Fruit fly (Drosophila melanogaster) whole organism, embryonic: ENCODE measurements around the gene Taf11.

Source experiments
- Abd-B ChIP-seq: fragments of 200-800 bp; sonication (Bioruptor generic); optimal IDR thresholded peaks from 2 replicates; lab custom pipeline; 2018; ENCODE audit warnings: missing biosample characterization, mild to moderate bottlenecking, missing genetic modification characterization, moderate library complexity
- CG11398 ChIP-seq: fragments of 200-800 bp; sonication (Bioruptor generic); optimal IDR thresholded peaks from 2 replicates; lab custom pipeline; 2016; ENCODE audit warnings: missing biosample characterization, missing genetic modification characterization
- CG11696 ChIP-seq: fragments of 200-800 bp; sonication (Bioruptor generic); IDR thresholded peaks from 2 replicates; pipeline ENCODE4 v1.3.6; 2022; ENCODE audit warnings: missing biosample characterization, missing genetic modification characterization
- CG13424 ChIP-seq: fragments of 200-800 bp; sonication (Bioruptor generic); optimal IDR thresholded peaks from 2 replicates; lab custom pipeline; 2019; ENCODE audit warnings: missing biosample characterization, mild to moderate bottlenecking, missing genetic modification characterization, moderate library complexity
- CG14014 ChIP-seq: fragments of 200-800 bp; sonication (Bioruptor generic); IDR thresholded peaks from 2 replicates; pipeline ENCODE4 v1.3.6; 2022; ENCODE audit warnings: missing biosample characterization, missing genetic modification characterization
- CG14710 ChIP-seq: fragments of 200-800 bp; sonication (Bioruptor generic); optimal IDR thresholded peaks from 3 replicates; lab custom pipeline; 2019; ENCODE audit warnings: missing biosample characterization, mild to moderate bottlenecking, missing genetic modification characterization, moderate library complexity
- CG15514 ChIP-seq: fragments of 200-800 bp; sonication (Bioruptor generic); optimal IDR thresholded peaks from 3 replicates; lab custom pipeline; 2017; ENCODE audit warnings: missing biosample characterization, missing genetic modification characterization, mild to moderate bottlenecking, moderate library complexity, missing genetic modification reagents
- CG1603 ChIP-seq: fragments of 200-800 bp; sonication (Bioruptor generic); optimal IDR thresholded peaks from 2 replicates; lab custom pipeline; 2019; ENCODE audit warnings: missing biosample characterization, mild to moderate bottlenecking, missing genetic modification characterization, moderate library complexity
- CG18764 ChIP-seq: fragments of 200-800 bp; sonication (Bioruptor generic); optimal IDR thresholded peaks from 3 replicates; lab custom pipeline; 2016; ENCODE audit warnings: missing biosample characterization, missing genetic modification characterization
- CG2116 ChIP-seq: fragments of 200-800 bp; sonication (Bioruptor generic); optimal IDR thresholded peaks from 3 replicates; lab custom pipeline; 2018; ENCODE audit warnings: missing biosample characterization, mild to moderate bottlenecking, missing genetic modification characterization
- CG2129 ChIP-seq: fragments of 200-800 bp; sonication (Bioruptor generic); IDR thresholded peaks from 2 replicates; pipeline ENCODE4 v1.3.6; 2022; ENCODE audit warnings: missing biosample characterization, missing genetic modification characterization; ENCODE audit not compliant: partially characterized antibody
- CG4424 ChIP-seq: fragments of 200-800 bp; sonication (Bioruptor generic); optimal IDR thresholded peaks from 3 replicates; lab custom pipeline; 2016; ENCODE audit warnings: missing biosample characterization, missing genetic modification characterization
- CG4617 ChIP-seq: fragments of 200-800 bp; sonication (Bioruptor generic); optimal IDR thresholded peaks from 3 replicates; lab custom pipeline; 2016; ENCODE audit warnings: missing biosample characterization, missing genetic modification characterization, borderline replicate concordance
- CG4730 ChIP-seq: fragments of 200-800 bp; sonication (Bioruptor generic); IDR thresholded peaks from 2 replicates; pipeline ENCODE4 v1.3.6; 2022; ENCODE audit warnings: missing biosample characterization, missing genetic modification characterization
- CG6689 ChIP-seq: fragments of 200-800 bp; sonication (Bioruptor generic); IDR thresholded peaks from 2 replicates; pipeline ENCODE4 v1.3.6; 2022; ENCODE audit warnings: missing biosample characterization, missing genetic modification characterization
- CG6765 ChIP-seq: fragments of 200-800 bp; sonication (Bioruptor generic); optimal IDR thresholded peaks from 3 replicates; lab custom pipeline; 2017; ENCODE audit warnings: missing biosample characterization, mild to moderate bottlenecking, missing genetic modification characterization
- CG8924 ChIP-seq: fragments of 200-800 bp; optimal IDR thresholded peaks from 3 replicates; lab custom pipeline; 2019; ENCODE audit warnings: missing biosample characterization, mild to moderate bottlenecking, missing genetic modification characterization, moderate library complexity
- Chrac-16 ChIP-seq: fragments of 200-800 bp; sonication (Bioruptor generic); optimal IDR thresholded peaks from 3 replicates; lab custom pipeline; 2016; ENCODE audit warnings: missing biosample characterization, missing genetic modification characterization
- D ChIP-seq, 2 experiments: fragments of 200-800 bp in 1 of 2; fragments of >200 bp in 1 of 2; sonication (Bioruptor generic) in 1 of 2; optimal IDR thresholded peaks; 2 replicates in 1 of 2; 3 replicates in 1 of 2; lab custom pipeline; 2017; ENCODE audit warnings: mild to moderate bottlenecking in 1 of 2, missing biosample characterization in 1 of 2, missing genetic modification characterization in 1 of 2, missing genetic modification reagents in 1 of 2
- D19B ChIP-seq: fragments of 200-800 bp; sonication (Bioruptor generic); optimal IDR thresholded peaks from 2 replicates; lab custom pipeline; 2017; ENCODE audit warnings: missing biosample characterization, mild to moderate bottlenecking, missing genetic modification characterization
- Dbx ChIP-seq: fragments of 200-800 bp; sonication (Bioruptor generic); IDR thresholded peaks from 3 replicates; pipeline ENCODE4 v1.3.6; 2022; ENCODE audit warnings: missing biosample characterization, missing genetic modification characterization
- Elba2 ChIP-seq: fragments of 200-800 bp; sonication (Bioruptor generic); optimal IDR thresholded peaks from 3 replicates; lab custom pipeline; 2016; ENCODE audit warnings: missing biosample characterization, missing genetic modification characterization
- HLH54F ChIP-seq: fragments of 200-800 bp; sonication (Bioruptor generic); optimal IDR thresholded peaks from 3 replicates; lab custom pipeline; 2016; ENCODE audit warnings: missing biosample characterization, missing genetic modification characterization
- MTF-1 ChIP-seq: fragments of 200-800 bp; sonication (Bioruptor generic); optimal IDR thresholded peaks from 2 replicates; lab custom pipeline; 2018; ENCODE audit warnings: missing biosample characterization, mild to moderate bottlenecking, missing genetic modification characterization, borderline replicate concordance
- NC2β ChIP-seq: fragments of 200-800 bp; sonication (Bioruptor generic); optimal IDR thresholded peaks from 2 replicates; lab custom pipeline; 2016; ENCODE audit warnings: missing biosample characterization, missing genetic modification characterization
- Ptx1 ChIP-seq: fragments of 200-800 bp; sonication (Bioruptor generic); IDR thresholded peaks from 2 replicates; pipeline ENCODE4 v1.3.6; 2022; ENCODE audit warnings: missing biosample characterization, missing genetic modification characterization
- Rfx ChIP-seq: fragments of 200-800 bp; sonication (Bioruptor generic); IDR thresholded peaks from 2 replicates; pipeline ENCODE4 v1.3.6; 2022; ENCODE audit warnings: missing biosample characterization, missing genetic modification characterization
- Spps ChIP-seq: fragments of 200-800 bp; sonication (Bioruptor generic); optimal IDR thresholded peaks from 2 replicates; lab custom pipeline; 2018; ENCODE audit warnings: missing biosample characterization, mild to moderate bottlenecking, missing genetic modification characterization
- Ssrp ChIP-seq: fragments of 200-800 bp; sonication (Bioruptor generic); optimal IDR thresholded peaks from 2 replicates; lab custom pipeline; 2018; ENCODE audit warnings: missing biosample characterization, mild to moderate bottlenecking, missing genetic modification characterization, moderate library complexity
- Trl ChIP-seq, 3 experiments: fragments of >200 bp in 2 of 3; fragments of 200-800 bp in 1 of 3; sonication (Bioruptor generic) in 1 of 3; optimal IDR thresholded peaks; 2 replicates in 1 of 3; 3 replicates in 2 of 3; lab custom pipeline; 2016 to 2017; ENCODE audit warnings: missing biosample characterization in 1 of 3, missing genetic modification characterization in 1 of 3
- ac ChIP-seq: fragments of 200-800 bp; sonication (Bioruptor generic); optimal IDR thresholded peaks from 3 replicates; lab custom pipeline; 2017; ENCODE audit warnings: missing biosample characterization, mild to moderate bottlenecking, missing genetic modification characterization
- cato ChIP-seq: fragments of 200-800 bp; sonication (Bioruptor generic); optimal IDR thresholded peaks from 2 replicates; lab custom pipeline; 2016; ENCODE audit warnings: missing biosample characterization, missing genetic modification characterization, borderline replicate concordance
- cg ChIP-seq: fragments of 200-800 bp; sonication (Bioruptor generic); optimal IDR thresholded peaks from 3 replicates; lab custom pipeline; 2019; ENCODE audit warnings: missing biosample characterization, mild to moderate bottlenecking, missing genetic modification characterization, moderate library complexity
- chif ChIP-seq, 2 experiments: fragments of 200-800 bp; sonication (Bioruptor generic); optimal IDR thresholded peaks; 3 replicates each; lab custom pipeline; 2016; ENCODE audit warnings: missing biosample characterization in 2 of 2, missing genetic modification characterization in 2 of 2
- crp ChIP-seq, 2 experiments: fragments of 200-800 bp; sonication (Bioruptor generic); optimal IDR thresholded peaks; 2 replicates in 1 of 2; 3 replicates in 1 of 2; lab custom pipeline; 2017; ENCODE audit warnings: missing biosample characterization in 2 of 2, missing genetic modification characterization in 2 of 2, mild to moderate bottlenecking in 1 of 2, moderate library complexity in 1 of 2
- dmrt11E ChIP-seq: fragments of 200-800 bp; sonication (Bioruptor generic); optimal IDR thresholded peaks from 3 replicates; lab custom pipeline; 2018; ENCODE audit warnings: missing biosample characterization, mild to moderate bottlenecking, missing genetic modification characterization, moderate library complexity
- exex ChIP-seq: fragments of 200-800 bp; sonication (Bioruptor generic); optimal IDR thresholded peaks from 4 replicates; lab custom pipeline; 2018; ENCODE audit warnings: missing biosample characterization, mild to moderate bottlenecking, missing genetic modification characterization, moderate library complexity
- fru ChIP-seq: fragments of >200 bp; optimal IDR thresholded peaks from 2 replicates; lab custom pipeline; 2017
- jigr1 ChIP-seq: fragments of 200-800 bp; sonication (Bioruptor generic); IDR thresholded peaks from 3 replicates; pipeline ENCODE4 v1.3.6; 2022; ENCODE audit warnings: missing biosample characterization, missing genetic modification characterization
- klu ChIP-seq: fragments of 200-800 bp; sonication (Bioruptor generic); IDR thresholded peaks from 2 replicates; pipeline ENCODE4 v1.3.6; 2022; ENCODE audit warnings: missing biosample characterization, missing genetic modification characterization
- lilli ChIP-seq: fragments of 200-800 bp; sonication (Bioruptor generic); optimal IDR thresholded peaks from 3 replicates; lab custom pipeline; 2016; ENCODE audit warnings: missing biosample characterization, missing genetic modification characterization
- prd ChIP-seq, 3 experiments: fragments of >200 bp in 2 of 3; fragments of 200-800 bp in 1 of 3; sonication (Bioruptor generic) in 1 of 3; optimal IDR thresholded peaks in 2 of 3; IDR thresholded peaks in 1 of 3; 2 replicates in 2 of 3; 3 replicates in 1 of 3; pipeline versions ENCODE4 v1.3.6 to Lab custom; 2017 to 2022; ENCODE audit warnings: missing biosample characterization in 1 of 3, missing genetic modification characterization in 1 of 3
- psq ChIP-seq: fragments of 200-800 bp; sonication (Bioruptor generic); optimal IDR thresholded peaks from 2 replicates; lab custom pipeline; 2017; ENCODE audit warnings: missing biosample characterization, missing genetic modification characterization
- sens-2 ChIP-seq: fragments of 200-800 bp; sonication (Bioruptor generic); IDR thresholded peaks from 2 replicates; pipeline ENCODE4 v1.3.6; 2022; ENCODE audit warnings: missing biosample characterization, missing genetic modification characterization
- seq ChIP-seq: fragments of 200-800 bp; sonication (Bioruptor generic); IDR thresholded peaks from 2 replicates; pipeline ENCODE4 v1.3.6; 2022; ENCODE audit warnings: missing biosample characterization, missing genetic modification characterization
- stwl ChIP-seq: fragments of 200-800 bp; sonication (Bioruptor generic); optimal IDR thresholded peaks from 3 replicates; lab custom pipeline; 2018; ENCODE audit warnings: missing biosample characterization, mild to moderate bottlenecking, missing genetic modification characterization, moderate library complexity
- ttk ChIP-seq: fragments of 200-800 bp; sonication (Bioruptor generic); IDR thresholded peaks from 2 replicates; pipeline ENCODE4 v2.1.2; 2022; ENCODE audit warnings: missing biosample characterization, missing genetic modification characterization

Gene Taf11

dm6 chr2L:9757990-9758814 is 4.9 kb downstream of the Taf11 start, which contains the start of gene zf30C (continued):
- TF ChIP-seq Rfx (GFP tag; lab: Robert Waterston, UW) (peak; percentile 93), CG4730 (peak; percentile 77), Abd-B (GFP tag; lab: Kevin White, UChicago) (peak; percentile 73), ac (no peak), D (optimal IDR thresholded peaks at IDR 0.05; lab: Kevin White, UChicago) (peak; percentile 7), D (GFP tag; optimal IDR thresholded peaks at IDR 0.05; lab: Kevin White, UChicago) (peak; percentile 72), HLH54F (GFP tag; lab: Kevin White, UChicago) (peak; percentile 93), sens-2 (0 out of 2 replicates have a peak, but pooled peaks have one; percentile 40), CG13424 (tag; lab: Kevin White, UChicago) (peak; percentile 84), CG4617 (GFP tag; lab: Kevin White, UChicago) (peak; percentile 88), CG18764 (GFP tag; lab: Kevin White, UChicago) (peak; percentile 78), CG11398 (GFP tag; lab: Kevin White, UChicago) (peak; percentile 74), CG14710 (tag; lab: Kevin White, UChicago) (peak; percentile 62), crp (GFP tag; optimal IDR thresholded peaks at IDR 0.05; lab: Kevin White, UChicago) (peak in 1 of 2 experiments; percentile 38), CG2116 (GFP tag; lab: Kevin White, UChicago) (peak; percentile 99), CG15514 (peak; percentile 100), prd (optimal IDR thresholded peaks at IDR 0.05; lab: Kevin White, UChicago) (no peak), prd (GFP tag; IDR thresholded peaks at IDR 0.05; lab: Robert Waterston, UW) (peak; percentile 92), fru (peak; percentile 57), Ssrp (tag; lab: Kevin White, UChicago) (peak; percentile 76), CG4424 (peak; percentile 82), dmrt11E (tag; lab: Kevin White, UChicago) (peak; percentile 47), Trl (optimal IDR thresholded peaks at IDR 0.05; lab: Kevin White, UChicago) (peak; percentile 43 to 49), Trl (GFP tag; optimal IDR thresholded peaks at IDR 0.05; lab: Kevin White, UChicago) (peak; percentile 95), Elba2 (GFP tag; lab: Kevin White, UChicago) (peak; percentile 10), psq (GFP tag; lab: Kevin White, UChicago) (peak; percentile 43), cato (GFP tag; lab: Kevin White, UChicago) (peak; percentile 61), Spps (tag; lab: Kevin White, UChicago) (peak; percentile 5), Ptx1 (peak; percentile 85), CG6689 (GFP tag; lab: Robert Waterston, UW) (peak; percentile 73), CG8924 (peak; percentile 70), CG11696 (GFP tag; lab: Robert Waterston, UW) (peak; percentile 61; the same call in 1 of the 2 replicates), ttk (GFP tag; lab: Robert Waterston, UW) (peak; percentile 84), cg (peak; percentile 31), D19B (GFP tag; lab: Kevin White, UChicago) (peak; percentile 61), CG1603 (tag; lab: Kevin White, UChicago) (peak; percentile 75), jigr1 (GFP tag; lab: Robert Waterston, UW) (peak; percentile 74; the same call in 1 of the 3 replicates), seq (GFP tag; lab: Robert Waterston, UW) (peak; percentile 86), CG2129 (GFP tag; lab: Robert Waterston, UW) (no peak), chif (GFP tag; optimal IDR thresholded peaks at IDR 0.05; lab: Kevin White, UChicago) (peak; percentile 80 to 89), exex (tag; lab: Kevin White, UChicago) (peak; percentile 37), MTF-1 (GFP tag; lab: Kevin White, UChicago) (peak; percentile 72), stwl (peak; percentile 58), Dbx (GFP tag; lab: Robert Waterston, UW) (peak; percentile 89), NC2β (GFP tag; lab: Kevin White, UChicago) (peak; percentile 87), lilli (GFP tag; lab: Kevin White, UChicago) (peak; percentile 97), Chrac-16 (GFP tag; lab: Kevin White, UChicago) (peak; percentile 90), klu (GFP tag; lab: Robert Waterston, UW) (peak; percentile 78), CG6765 (GFP tag; lab: Kevin White, UChicago) (peak; percentile 55), CG14014 (GFP tag; lab: Robert Waterston, UW) (peak; percentile 84)
